Fruit fly (Drosophila melanogaster) whole organism, embryonic: ENCODE measurements around the gene CG8562.

Experiments
- CG10366 ChIP-seq: fragments of 200-800 bp; sonication (Bioruptor generic); IDR thresholded peaks from 2 replicates; pipeline ENCODE4 v1.3.6; 2022; ENCODE audit warnings: missing biosample characterization, missing genetic modification characterization
- CG11560 ChIP-seq: fragments of 200-800 bp; sonication (Bioruptor generic); IDR thresholded peaks from 3 replicates; pipeline ENCODE4 v1.3.6; 2022; ENCODE audit warnings: missing biosample characterization, missing genetic modification characterization
- CG13424 ChIP-seq: fragments of 200-800 bp; sonication (Bioruptor generic); optimal IDR thresholded peaks from 2 replicates; lab custom pipeline; 2019; ENCODE audit warnings: missing biosample characterization, mild to moderate bottlenecking, missing genetic modification characterization, moderate library complexity
- CG14050 ChIP-seq: fragments of 200-800 bp; sonication (Bioruptor generic); IDR thresholded peaks from 3 replicates; pipeline ENCODE4 v1.3.6; 2022; ENCODE audit warnings: missing biosample characterization, missing genetic modification characterization
- CG15269 ChIP-seq: fragments of 200-800 bp; sonication (Bioruptor generic); optimal IDR thresholded peaks from 2 replicates; lab custom pipeline; 2018; ENCODE audit warnings: missing biosample characterization, mild to moderate bottlenecking, missing genetic modification characterization, moderate library complexity
- CG16813 ChIP-seq: fragments of 200-800 bp; sonication (Bioruptor generic); IDR thresholded peaks from 3 replicates; pipeline ENCODE4 v1.3.6; 2022; ENCODE audit warnings: missing biosample characterization, missing genetic modification characterization; ENCODE audit not compliant: partially characterized antibody
- CG17328 ChIP-seq: fragments of 200-800 bp; sonication (Bioruptor generic); IDR thresholded peaks from 2 replicates; pipeline ENCODE4 v1.3.6; 2022; ENCODE audit warnings: missing biosample characterization, missing genetic modification characterization
- CG18764 ChIP-seq: fragments of 200-800 bp; sonication (Bioruptor generic); optimal IDR thresholded peaks from 3 replicates; lab custom pipeline; 2016; ENCODE audit warnings: missing biosample characterization, missing genetic modification characterization
- CG2678 ChIP-seq: fragments of 200-800 bp; sonication (Bioruptor generic); optimal IDR thresholded peaks from 3 replicates; lab custom pipeline; 2019; ENCODE audit warnings: missing biosample characterization, mild to moderate bottlenecking, missing genetic modification characterization, moderate library complexity
- CG32767 ChIP-seq: fragments of 200-800 bp; sonication (Bioruptor generic); IDR thresholded peaks from 2 replicates; pipeline ENCODE4 v1.3.6; 2022; ENCODE audit warnings: missing biosample characterization, missing genetic modification characterization
- CG32772 ChIP-seq: fragments of 200-800 bp; sonication (Bioruptor generic); IDR thresholded peaks from 2 replicates; pipeline ENCODE4 v1.3.6; 2022; ENCODE audit warnings: missing biosample characterization, missing genetic modification characterization
- CG3847 ChIP-seq: fragments of 200-800 bp; sonication (Bioruptor generic); IDR thresholded peaks from 2 replicates; pipeline ENCODE4 v1.3.6; 2022; ENCODE audit warnings: missing biosample characterization, missing genetic modification characterization
- CG4282 ChIP-seq: fragments of 200-800 bp; sonication (Bioruptor generic); optimal IDR thresholded peaks from 2 replicates; lab custom pipeline; 2016; ENCODE audit warnings: missing biosample characterization, missing genetic modification characterization
- CG4730 ChIP-seq: fragments of 200-800 bp; sonication (Bioruptor generic); IDR thresholded peaks from 2 replicates; pipeline ENCODE4 v1.3.6; 2022; ENCODE audit warnings: missing biosample characterization, missing genetic modification characterization
- CG5953 ChIP-seq: fragments of 200-800 bp; sonication (Bioruptor generic); IDR thresholded peaks from 2 replicates; pipeline ENCODE4 v1.3.6; 2022; ENCODE audit warnings: missing biosample characterization, missing genetic modification characterization
- CG6813 ChIP-seq: fragments of 200-800 bp; sonication (Bioruptor generic); optimal IDR thresholded peaks from 2 replicates; lab custom pipeline; 2017; ENCODE audit warnings: missing biosample characterization, missing genetic modification characterization, mild to moderate bottlenecking, moderate library complexity, missing genetic modification reagents
- CG7357 ChIP-seq: fragments of 200-800 bp; sonication (Bioruptor generic); IDR thresholded peaks from 3 replicates; pipeline ENCODE4 v1.3.6; 2022; ENCODE audit warnings: missing biosample characterization, missing genetic modification characterization
- CG7839 ChIP-seq: fragments of 200-800 bp; sonication (Bioruptor generic); optimal IDR thresholded peaks from 3 replicates; lab custom pipeline; 2018; ENCODE audit warnings: missing biosample characterization, mild to moderate bottlenecking, missing genetic modification characterization, moderate library complexity
- CkIIα-i1 ChIP-seq: fragments of 200-800 bp; sonication (Bioruptor generic); IDR thresholded peaks from 2 replicates; pipeline ENCODE4 v1.3.6; 2022; ENCODE audit warnings: missing biosample characterization, missing genetic modification characterization
- CrebB ChIP-seq: fragments of 200-800 bp; sonication (Bioruptor generic); optimal IDR thresholded peaks from 3 replicates; lab custom pipeline; 2018; ENCODE audit warnings: missing biosample characterization, mild to moderate bottlenecking, missing genetic modification characterization
- D19A ChIP-seq: fragments of 200-800 bp; optimal IDR thresholded peaks from 3 replicates; lab custom pipeline; 2019; ENCODE audit warnings: missing biosample characterization, mild to moderate bottlenecking, missing genetic modification characterization, moderate library complexity
- Dbx ChIP-seq: fragments of 200-800 bp; sonication (Bioruptor generic); IDR thresholded peaks from 3 replicates; pipeline ENCODE4 v1.3.6; 2022; ENCODE audit warnings: missing biosample characterization, missing genetic modification characterization
- Dek ChIP-seq: fragments of 200-800 bp; sonication (Bioruptor generic); optimal IDR thresholded peaks from 3 replicates; lab custom pipeline; 2019; ENCODE audit warnings: missing biosample characterization, mild to moderate bottlenecking, missing genetic modification characterization, moderate library complexity
- Fer1 ChIP-seq: fragments of 200-800 bp; sonication (Bioruptor generic); optimal IDR thresholded peaks from 2 replicates; lab custom pipeline; 2017; ENCODE audit warnings: missing biosample characterization, mild to moderate bottlenecking, missing genetic modification characterization
- Fer2 ChIP-seq: fragments of 200-800 bp; sonication (Bioruptor generic); optimal IDR thresholded peaks from 2 replicates; lab custom pipeline; 2018; ENCODE audit warnings: missing biosample characterization, mild to moderate bottlenecking, missing genetic modification characterization, moderate library complexity
- Hsf ChIP-seq: fragments of 200-800 bp; sonication (Bioruptor generic); optimal IDR thresholded peaks from 3 replicates; lab custom pipeline; 2016; ENCODE audit warnings: missing biosample characterization, missing genetic modification characterization
- Nf-YB ChIP-seq: fragments of 200-800 bp; sonication (Bioruptor generic); optimal IDR thresholded peaks from 3 replicates; lab custom pipeline; 2019; ENCODE audit warnings: missing biosample characterization, mild to moderate bottlenecking, missing genetic modification characterization, moderate library complexity
- Oli ChIP-seq: fragments of 200-800 bp; sonication (Bioruptor generic); optimal IDR thresholded peaks from 2 replicates; lab custom pipeline; 2018; ENCODE audit warnings: missing biosample characterization, mild to moderate bottlenecking, missing genetic modification characterization, moderate library complexity
- Rfx ChIP-seq: fragments of 200-800 bp; sonication (Bioruptor generic); IDR thresholded peaks from 2 replicates; pipeline ENCODE4 v1.3.6; 2022; ENCODE audit warnings: missing biosample characterization, missing genetic modification characterization
- TFAM ChIP-seq: fragments of 200-800 bp; sonication (Bioruptor generic); optimal IDR thresholded peaks from 2 replicates; lab custom pipeline; 2017; ENCODE audit warnings: missing biosample characterization, missing genetic modification characterization, inconsistent platforms
- Trl ChIP-seq, 3 experiments: fragments of >200 bp in 2 of 3; fragments of 200-800 bp in 1 of 3; sonication (Bioruptor generic) in 1 of 3; optimal IDR thresholded peaks; 2 replicates in 1 of 3; 3 replicates in 2 of 3; lab custom pipeline; 2016 to 2017; ENCODE audit warnings: missing biosample characterization in 1 of 3, missing genetic modification characterization in 1 of 3
- YL-1 ChIP-seq: fragments of 200-800 bp; sonication (Bioruptor generic); optimal IDR thresholded peaks from 3 replicates; lab custom pipeline; 2017; ENCODE audit warnings: missing biosample characterization, mild to moderate bottlenecking, missing genetic modification characterization
- ab ChIP-seq: fragments of 200-800 bp; sonication (Bioruptor generic); optimal IDR thresholded peaks from 2 replicates; lab custom pipeline; 2016; ENCODE audit warnings: missing biosample characterization, missing genetic modification characterization
- amos ChIP-seq: fragments of 200-800 bp; sonication (Bioruptor generic); IDR thresholded peaks from 2 replicates; pipeline ENCODE4 v1.3.6; 2022; ENCODE audit warnings: missing biosample characterization, missing genetic modification characterization; ENCODE audit not compliant: partially characterized antibody
- ase ChIP-seq: fragments of 200-800 bp; sonication (Bioruptor generic); IDR thresholded peaks from 3 replicates; pipeline ENCODE4 v1.3.6; 2022; ENCODE audit warnings: missing biosample characterization, missing genetic modification characterization
- az2 ChIP-seq: fragments of 200-800 bp; sonication (Bioruptor generic); optimal IDR thresholded peaks from 3 replicates; lab custom pipeline; 2016; ENCODE audit warnings: missing biosample characterization, missing genetic modification characterization
- br ChIP-seq: fragments of >200 bp; optimal IDR thresholded peaks from 2 replicates; lab custom pipeline; 2017
- corto ChIP-seq: fragments of 200-800 bp; sonication (Bioruptor generic); optimal IDR thresholded peaks from 2 replicates; lab custom pipeline; 2016; ENCODE audit warnings: missing biosample characterization, mild to moderate bottlenecking, missing genetic modification characterization, moderate library complexity
- danr ChIP-seq: fragments of 200-800 bp; sonication (Bioruptor generic); IDR thresholded peaks from 2 replicates; pipeline ENCODE4 v1.3.6; 2022; ENCODE audit warnings: missing biosample characterization, missing genetic modification characterization
- dmrt11E ChIP-seq: fragments of 200-800 bp; sonication (Bioruptor generic); optimal IDR thresholded peaks from 3 replicates; lab custom pipeline; 2018; ENCODE audit warnings: missing biosample characterization, mild to moderate bottlenecking, missing genetic modification characterization, moderate library complexity
- ewg ChIP-seq: fragments of 200-800 bp; sonication (Bioruptor generic); optimal IDR thresholded peaks from 3 replicates; lab custom pipeline; 2017; ENCODE audit warnings: mild to moderate bottlenecking, missing biosample characterization, missing genetic modification reagents, missing genetic modification characterization
- fd102C ChIP-seq: fragments of 200-800 bp; sonication (Bioruptor generic); optimal IDR thresholded peaks from 2 replicates; lab custom pipeline; 2018; ENCODE audit warnings: missing biosample characterization, mild to moderate bottlenecking, missing genetic modification characterization, moderate library complexity
- grn ChIP-seq: fragments of 200-800 bp; sonication (Bioruptor generic); optimal IDR thresholded peaks from 3 replicates; lab custom pipeline; 2017; ENCODE audit warnings: missing biosample characterization, missing genetic modification characterization
- ind ChIP-seq: fragments of 200-800 bp; sonication (Bioruptor generic); optimal IDR thresholded peaks from 3 replicates; lab custom pipeline; 2016; ENCODE audit warnings: missing biosample characterization, missing genetic modification characterization
- kni ChIP-seq: fragments of 200-800 bp; sonication (Bioruptor generic); optimal IDR thresholded peaks from 3 replicates; lab custom pipeline; 2017; ENCODE audit warnings: mild to moderate bottlenecking, missing biosample characterization, missing genetic modification reagents, missing genetic modification characterization
- lmd ChIP-seq: fragments of 200-800 bp; sonication (Bioruptor generic); IDR thresholded peaks from 2 replicates; pipeline ENCODE4 v1.3.6; 2022; ENCODE audit warnings: missing biosample characterization, missing genetic modification characterization
- p53 ChIP-seq: fragments of 200-800 bp; sonication (Bioruptor generic); optimal IDR thresholded peaks from 2 replicates; lab custom pipeline; 2016; ENCODE audit warnings: missing biosample characterization, missing genetic modification characterization
- wdn ChIP-seq: fragments of 200-800 bp; sonication (Bioruptor generic); IDR thresholded peaks from 2 replicates; pipeline ENCODE4 v1.3.6; 2022; ENCODE audit warnings: missing biosample characterization, missing genetic modification characterization
- zen ChIP-seq: fragments of 200-800 bp; sonication (Bioruptor generic); optimal IDR thresholded peaks from 3 replicates; lab custom pipeline; 2018; ENCODE audit warnings: missing biosample characterization, mild to moderate bottlenecking, missing genetic modification characterization, moderate library complexity

Gene CG8562

DNA sequence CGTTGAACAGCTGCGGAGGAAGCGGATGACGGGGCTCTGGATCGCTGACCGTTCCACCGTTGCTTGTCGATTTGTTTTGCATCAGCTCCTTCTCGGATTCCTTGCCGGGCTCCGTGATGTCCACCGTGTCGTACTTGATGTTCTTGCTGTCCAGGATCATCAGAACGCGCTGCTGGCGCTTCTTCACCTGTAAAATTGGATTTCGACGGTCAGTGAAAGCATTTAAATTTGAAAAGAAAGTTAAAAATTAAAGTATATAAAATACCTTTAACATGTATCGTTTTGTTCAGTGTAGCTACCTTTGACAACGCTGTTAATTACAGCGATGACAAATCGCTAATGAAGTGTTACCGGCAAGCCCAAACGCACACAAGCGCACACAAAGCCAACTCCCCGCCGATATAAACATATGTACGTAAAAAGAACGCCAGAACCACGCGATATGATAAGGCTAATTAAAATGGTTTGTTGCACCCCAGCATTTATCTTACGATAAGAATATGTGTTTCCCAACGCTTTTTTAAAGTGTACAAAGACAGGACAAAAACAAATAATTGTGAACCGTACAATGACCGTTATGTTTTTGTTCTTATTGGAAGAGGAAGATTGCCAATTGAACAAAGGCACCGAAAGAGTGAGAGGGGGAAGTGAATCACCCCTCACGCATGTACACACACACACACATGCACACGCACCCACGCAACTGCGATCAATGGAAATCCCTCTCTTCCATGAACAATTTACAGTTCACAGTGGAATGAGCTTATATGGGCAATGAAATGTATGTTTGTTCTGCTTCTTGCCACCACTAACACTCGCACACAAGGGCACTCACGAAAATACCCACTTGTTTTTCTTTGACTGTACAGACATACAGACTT is 30.0 kb upstream of the CG8562 start (continued):
- TF ChIP-seq CG18764 (GFP tag; lab: Kevin White, UChicago) (no peak), CG4730 (GFP tag; lab: Robert Waterston, UW) (no peak), Oli (tag; lab: Kevin White, UChicago) (peak; percentile 40), CG14050 (GFP tag; lab: Robert Waterston, UW) (peak; percentile 53; the same call in 2 of the 3 replicates), CrebB (tag; lab: Kevin White, UChicago) (peak; percentile 16), CG17328 (GFP tag; lab: Robert Waterston, UW) (peak; percentile 33; the same call in 1 of the 2 replicates), ewg (no peak), CG16813 (peak; percentile 8; the same call in 1 of the 3 replicates), p53 (GFP tag; lab: Kevin White, UChicago) (no peak), CG11560 (no peak), Rfx (peak; percentile 65), CG13424 (tag; lab: Kevin White, UChicago) (peak; percentile 1), ab (GFP tag; lab: Kevin White, UChicago) (no peak), CkIIα-i1 (no peak), Nf-YB (GFP tag; lab: Kevin White, UChicago) (no peak), CG7839 (tag; lab: Kevin White, UChicago) (peak; percentile 55), grn (peak; percentile 50), Dek (tag; lab: Kevin White, UChicago) (peak; percentile 5), kni (GFP tag; lab: Kevin White, UChicago) (peak; percentile 52), corto (no peak), dmrt11E (tag; lab: Kevin White, UChicago) (no peak), D19A (tag; lab: Kevin White, UChicago) (peak; percentile 7), ind (no peak), br (lab: Kevin White, UChicago) (no peak), ase (no peak), Hsf (GFP tag; lab: Kevin White, UChicago) (peak; percentile 7), CG3847 (GFP tag; lab: Robert Waterston, UW) (no peak), CG2678 (peak; percentile 45), CG7357 (no peak), Fer1 (GFP tag; lab: Kevin White, UChicago) (peak; percentile 18), CG4282 (GFP tag; lab: Kevin White, UChicago) (no peak), fd102C (no peak), Fer2 (tag; lab: Kevin White, UChicago) (no peak), az2 (GFP tag; lab: Kevin White, UChicago) (peak; percentile 1), CG10366 (GFP tag; lab: Robert Waterston, UW) (peak; percentile 40; the same call in 1 of the 2 replicates), danr (GFP tag; lab: Robert Waterston, UW) (no peak), CG32767 (peak; percentile 42; the same call in 1 of the 2 replicates), amos (GFP tag; lab: Robert Waterston, UW) (no peak), YL-1 (no peak), CG32772 (GFP tag; lab: Robert Waterston, UW) (no peak), TFAM (GFP tag; lab: Kevin White, UChicago) (no peak), zen (tag; lab: Kevin White, UChicago) (no peak), CG6813 (GFP tag; lab: Kevin White, UChicago) (peak; percentile 48), Trl (optimal IDR thresholded peaks at IDR 0.05; lab: Kevin White, UChicago) (peak in 1 of 2 experiments; percentile 19), Trl (GFP tag; optimal IDR thresholded peaks at IDR 0.05; lab: Kevin White, UChicago) (no peak), CG5953 (GFP tag; lab: Robert Waterston, UW) (peak; percentile 57; the same call in 1 of the 2 replicates), lmd (no peak), Dbx (GFP tag; lab: Robert Waterston, UW) (0 out of 3 replicates have a peak, but pooled peaks have one; percentile 5), wdn (GFP tag; lab: Robert Waterston, UW) (no peak), CG15269 (tag; lab: Kevin White, UChicago) (peak; percentile 54)
